Fruit fly (Drosophila melanogaster): Measurements from ENCODE around the gene CG17776.

DNA sequence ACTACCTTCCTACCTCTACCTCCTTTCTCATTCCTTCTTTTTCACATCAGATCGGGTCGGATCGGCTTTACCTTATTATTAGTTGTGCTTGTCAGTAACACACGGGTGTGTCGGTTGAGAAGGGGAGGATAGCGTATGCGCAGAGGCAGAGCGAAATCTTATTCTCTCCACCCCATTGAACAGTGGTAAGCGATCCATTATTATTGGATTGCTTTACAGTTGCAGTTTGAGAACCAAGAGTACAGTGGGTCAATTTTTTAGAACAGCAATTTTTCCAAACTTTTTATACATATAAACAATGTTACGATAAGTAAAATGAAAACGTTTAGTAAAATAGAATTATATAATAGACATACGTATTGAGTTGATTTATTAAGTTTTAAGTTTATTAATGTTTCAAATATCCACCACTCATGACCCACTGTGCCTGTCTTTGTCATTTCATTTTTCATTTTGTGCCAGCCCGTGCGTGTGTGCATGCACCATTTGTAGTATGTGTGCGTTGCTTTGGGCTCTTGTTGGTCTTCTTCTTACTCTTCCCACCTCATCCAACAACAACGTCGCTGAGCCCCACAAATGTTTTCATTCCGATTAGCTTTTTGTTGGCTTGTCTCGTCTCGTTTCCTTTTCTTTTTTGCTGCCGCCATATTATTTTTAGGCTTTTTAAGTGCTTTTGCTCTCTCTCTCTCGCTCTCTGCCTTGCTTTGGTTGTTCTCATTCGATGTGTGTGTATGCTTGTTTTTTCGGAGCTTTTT lies 46.8 kb upstream of the CG17776 start:
- TF ChIP-seq CG4424 (GFP tag; optimal IDR thresholded peaks at IDR 0.05) (peak; percentile 99), CG6654 (GFP tag; optimal IDR thresholded peaks at IDR 0.05) (peak; percentile 95), hb (GFP tag; IDR thresholded peaks at IDR 0.05; ENCODE audit: partially characterized antibody) (peak; percentile 79), cwo (GFP tag; optimal IDR thresholded peaks at IDR 0.05) (peak; percentile 98), Hr39 (optimal IDR thresholded peaks at IDR 0.05) (no peak), so (GFP tag; IDR thresholded peaks at IDR 0.05) (peak; percentile 99), CG17802 (tag; optimal IDR thresholded peaks at IDR 0.05) (peak; percentile 92), CG1832 (GFP tag; optimal IDR thresholded peaks at IDR 0.05) (no peak)
